Worm (Caenorhabditis elegans): ENCODE results near the gene dhs-25.

dhs-25 gene

DNA sequence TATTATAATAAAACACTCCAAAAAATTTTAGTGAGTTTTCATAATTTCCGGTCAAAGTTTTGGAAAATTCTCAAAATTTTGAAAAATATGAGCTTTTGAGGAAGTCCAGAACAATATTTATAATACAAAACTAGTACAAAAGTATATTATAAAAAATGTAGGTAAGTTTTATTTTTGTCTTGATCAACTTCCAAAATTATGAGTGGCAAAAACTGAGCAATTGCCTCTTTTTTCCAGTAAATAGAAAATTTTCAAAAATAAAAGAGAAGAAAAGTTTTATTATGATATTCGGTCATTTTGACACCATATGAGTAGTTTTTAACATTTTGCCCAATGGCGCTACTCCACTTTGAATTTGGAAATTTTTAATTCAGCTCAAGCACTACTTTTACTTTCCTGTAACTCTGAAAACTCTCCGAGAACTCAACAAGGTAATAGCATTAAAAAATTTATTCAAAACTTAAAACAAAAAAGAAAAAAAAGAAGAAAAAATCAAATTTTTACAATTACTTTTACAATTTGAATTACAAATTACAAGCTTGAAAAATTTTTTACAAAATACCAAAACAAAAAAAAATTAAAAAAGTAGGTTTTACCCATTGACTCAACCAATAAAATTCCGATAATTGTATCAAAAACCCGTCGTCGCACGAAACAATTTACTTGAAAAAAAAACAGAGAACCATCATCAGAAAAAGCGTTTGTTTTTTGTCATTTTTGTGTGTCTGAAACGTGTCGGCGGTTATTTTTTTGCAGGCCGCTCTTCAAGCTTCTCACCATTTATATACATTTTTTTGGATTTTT lies 17.6 kb downstream of the dhs-25 start:
- TF ChIP-seq elt-1 (tag; optimal IDR thresholded peaks at IDR 0.05; ENCODE audit: borderline replicate concordance, insufficient read depth) (no peak), drap-1 (GFP tag; optimal IDR thresholded peaks at IDR 0.05) (no peak), blmp-1 (tag; optimal IDR thresholded peaks at IDR 0.05) (no peak), unc-62 (GFP tag; optimal IDR thresholded peaks at IDR 0.05) (no peak), sem-2 (GFP tag; optimal IDR thresholded peaks at IDR 0.05) (no peak), ces-1 (GFP tag; optimal IDR thresholded peaks at IDR 0.05) (no peak), bed-3 (GFP tag; optimal IDR thresholded peaks at IDR 0.05) (no peak), pha-4 (tag; optimal IDR thresholded peaks at IDR 0.05) (no peak), nhr-2 (tag; optimal IDR thresholded peaks at IDR 0.05) (no peak), ceh-39 (tag; optimal IDR thresholded peaks at IDR 0.05) (no peak), lin-32 (GFP tag; optimal IDR thresholded peaks at IDR 0.05) (no peak), ceh-83 (GFP tag; optimal IDR thresholded peaks at IDR 0.05) (no peak), lsy-2 (tag; optimal IDR thresholded peaks at IDR 0.05) (no peak), lin-13 (tag; optimal IDR thresholded peaks at IDR 0.05) (no peak), hlh-1 (tag; optimal IDR thresholded peaks at IDR 0.05) (no peak), unc-120 (tag; optimal IDR thresholded peaks at IDR 0.05; ENCODE audit: poor library complexity, severe bottlenecking) (no peak), cnd-1 (tag; optimal IDR thresholded peaks at IDR 0.05) (no peak), M03D4.4 (tag; optimal IDR thresholded peaks at IDR 0.05) (no peak), sptf-1 (tag; optimal IDR thresholded peaks at IDR 0.05) (no peak)

DNA sequence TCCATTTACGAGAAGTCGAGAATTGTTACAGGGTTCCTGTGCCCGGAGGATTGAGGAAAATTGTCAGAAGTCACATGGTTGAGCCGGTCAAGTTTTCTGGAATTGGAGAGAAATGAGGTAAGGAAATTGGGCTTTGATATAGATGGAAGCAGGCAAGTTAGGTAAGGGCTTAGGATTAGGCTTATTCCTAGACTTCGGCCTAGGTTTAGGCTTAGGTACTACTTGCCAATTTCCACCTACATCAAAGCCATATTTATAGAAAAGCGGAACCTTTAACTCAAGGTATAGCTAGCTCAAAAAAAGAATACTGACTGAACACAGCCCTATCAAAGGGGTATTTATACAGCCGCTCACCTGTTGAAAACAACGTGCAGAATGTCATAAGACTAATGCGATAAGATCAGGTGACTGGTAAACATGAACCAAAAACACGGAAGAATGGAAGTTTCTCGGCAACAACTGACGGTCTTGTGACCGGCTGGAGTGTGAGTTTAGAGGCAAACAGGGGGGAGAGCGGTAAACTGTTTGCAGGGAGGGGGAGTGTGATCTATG lies 18.3 kb downstream of the dhs-25 start:
- TF ChIP-seq unc-120 (tag; optimal IDR thresholded peaks at IDR 0.05; ENCODE audit: poor library complexity, severe bottlenecking) (no peak), sptf-1 (tag; optimal IDR thresholded peaks at IDR 0.05) (no peak), unc-39 (tag; optimal IDR thresholded peaks at IDR 0.05) (no peak), unc-62 (GFP tag; optimal IDR thresholded peaks at IDR 0.05) (no peak), nhr-237 (tag; optimal IDR thresholded peaks at IDR 0.05) (no peak), ham-2 (GFP tag; optimal IDR thresholded peaks at IDR 0.05) (no peak), hlh-1 (tag; optimal IDR thresholded peaks at IDR 0.05) (peak; percentile 42), lsy-2 (tag; optimal IDR thresholded peaks at IDR 0.05) (no peak), lin-32 (GFP tag; optimal IDR thresholded peaks at IDR 0.05) (no peak)

DNA sequence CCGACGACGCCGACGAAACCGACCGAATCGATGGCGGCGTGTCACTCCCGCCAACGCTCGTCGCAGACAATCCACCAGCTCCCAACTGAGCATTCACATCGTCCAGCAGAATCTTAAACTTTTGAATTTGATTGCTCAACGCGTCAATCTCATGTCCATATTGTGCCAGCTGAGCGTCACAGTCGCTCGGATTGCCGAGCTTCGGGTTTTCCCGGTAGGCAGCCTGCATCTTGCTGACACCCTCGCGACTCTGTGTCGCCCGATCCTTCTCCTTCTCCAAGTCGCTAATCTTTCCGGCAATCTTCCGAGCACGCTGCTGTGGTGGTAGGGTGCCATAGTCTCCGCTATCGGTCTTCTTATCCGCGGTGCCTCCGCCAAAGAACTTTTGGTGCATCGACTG lies 26.0 kb downstream of the dhs-25 start:
- TF ChIP-seq bed-3 (GFP tag; optimal IDR thresholded peaks at IDR 0.05) (no peak), nhr-237 (tag; optimal IDR thresholded peaks at IDR 0.05) (no peak), ces-1 (GFP tag; optimal IDR thresholded peaks at IDR 0.05) (no peak), sem-2 (GFP tag; optimal IDR thresholded peaks at IDR 0.05) (no peak), ham-2 (GFP tag; optimal IDR thresholded peaks at IDR 0.05) (no peak), ceh-39 (tag; optimal IDR thresholded peaks at IDR 0.05) (no peak), nhr-28 (tag; optimal IDR thresholded peaks at IDR 0.05) (no peak), ztf-11 (tag; optimal IDR thresholded peaks at IDR 0.05) (no peak), drap-1 (GFP tag; optimal IDR thresholded peaks at IDR 0.05) (no peak)

DNA sequence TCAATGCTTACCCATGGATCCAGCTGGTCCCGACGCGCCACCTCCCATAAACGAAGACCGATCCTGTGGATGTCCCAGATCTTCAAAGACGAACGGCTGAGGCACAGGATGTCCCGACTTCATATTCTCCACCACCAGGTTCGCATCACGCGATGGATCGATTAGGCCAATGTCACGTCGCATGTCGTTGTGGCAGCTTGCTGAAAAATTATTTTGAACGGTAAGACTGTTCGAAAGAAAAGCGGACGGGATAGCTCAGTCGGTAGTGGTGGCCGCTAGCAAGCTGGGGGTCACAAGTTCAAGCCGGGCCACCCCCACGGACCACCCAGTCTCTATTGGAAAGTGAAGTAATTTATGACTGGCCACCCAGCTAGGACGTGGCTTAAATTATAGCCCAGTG lies 26.8 kb downstream of the dhs-25 start:
- TF ChIP-seq flh-1 (GFP tag; optimal IDR thresholded peaks at IDR 0.05) (no peak), nhr-12 (tag; optimal IDR thresholded peaks at IDR 0.05) (no peak), ceh-39 (tag; optimal IDR thresholded peaks at IDR 0.05) (no peak), lsy-2 (tag; optimal IDR thresholded peaks at IDR 0.05) (no peak), unc-120 (tag; optimal IDR thresholded peaks at IDR 0.05; ENCODE audit: poor library complexity, severe bottlenecking) (no peak), cnd-1 (tag; optimal IDR thresholded peaks at IDR 0.05) (no peak), ces-1 (GFP tag; optimal IDR thresholded peaks at IDR 0.05) (no peak), ham-2 (GFP tag; optimal IDR thresholded peaks at IDR 0.05) (no peak), mep-1 (tag; optimal IDR thresholded peaks at IDR 0.05) (no peak), elt-1 (tag; optimal IDR thresholded peaks at IDR 0.05; ENCODE audit: borderline replicate concordance, insufficient read depth) (no peak), ceh-83 (GFP tag; optimal IDR thresholded peaks at IDR 0.05) (no peak), nhr-237 (tag; optimal IDR thresholded peaks at IDR 0.05) (no peak), blmp-1 (tag; optimal IDR thresholded peaks at IDR 0.05) (no peak), sem-2 (GFP tag; optimal IDR thresholded peaks at IDR 0.05) (no peak), unc-39 (tag; optimal IDR thresholded peaks at IDR 0.05) (no peak)

DNA sequence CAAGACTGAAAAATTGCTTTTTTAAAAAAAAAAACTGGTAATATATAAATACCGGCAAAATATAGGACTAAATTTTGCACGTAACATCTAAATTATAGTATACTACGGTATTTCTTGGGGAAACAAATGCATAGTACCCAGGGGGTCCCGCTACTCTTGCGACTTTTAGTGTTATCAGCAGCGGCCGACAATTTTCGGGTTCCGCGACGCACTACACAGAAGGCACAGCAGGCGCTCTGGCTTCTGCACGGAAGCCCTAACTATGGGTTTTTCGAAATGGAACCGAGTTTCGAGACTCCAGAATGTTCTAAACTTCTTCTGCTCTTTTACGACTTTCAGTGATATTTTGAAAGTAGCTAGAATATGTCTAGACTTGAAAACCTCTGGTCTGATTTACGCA lies 30.2 kb downstream of the dhs-25 start:
- no peak for TF ChIP-seq M03D4.4 (tag; optimal IDR thresholded peaks at IDR 0.05)
- no peak for TF ChIP-seq pha-4 (tag; optimal IDR thresholded peaks at IDR 0.05)
- TF ChIP-seq ceh-43 (GFP tag; optimal IDR thresholded peaks at IDR 0.05): no peak
- no peak for TF ChIP-seq unc-39 (tag; optimal IDR thresholded peaks at IDR 0.05)
- no peak for TF ChIP-seq unc-120 (tag; optimal IDR thresholded peaks at IDR 0.05; ENCODE audit: poor library complexity, severe bottlenecking)
- no peak for TF ChIP-seq nhr-2 (tag; optimal IDR thresholded peaks at IDR 0.05)
